Worm (Caenorhabditis elegans) whole organism, L3 larva: ENCODE data around the gene csc-1.

ENCODE experiments used
- R02D3.7 ChIP-seq: fragments of 150-350 bp; optimal IDR thresholded peaks from 2 replicates; lab custom pipeline; 2014; ENCODE audit warnings: missing biosample characterization, missing genetic modification characterization
- ZK546.5 ChIP-seq: sonication (generic microtip); optimal IDR thresholded peaks from 2 replicates; lab custom pipeline; 2017; ENCODE audit warnings: missing biosample characterization, missing genetic modification characterization
- aly-2 ChIP-seq: fragments of 150-350 bp; optimal IDR thresholded peaks from 2 replicates; lab custom pipeline; 2014; ENCODE audit warnings: missing biosample characterization, missing genetic modification characterization
- ama-1 ChIP-seq: fragments of 150-350 bp; optimal IDR thresholded peaks from 2 replicates; lab custom pipeline; 2018
- ceh-16 ChIP-seq: sonication (generic microtip); optimal IDR thresholded peaks from 2 replicates; lab custom pipeline; 2017; ENCODE audit warnings: missing biosample characterization, missing genetic modification characterization
- ceh-28 ChIP-seq: fragments of 150-350 bp; optimal IDR thresholded peaks from 2 replicates; lab custom pipeline; 2014; ENCODE audit warnings: missing biosample characterization, missing genetic modification reagents, missing genetic modification characterization
- ceh-82 ChIP-seq: fragments of 150-350 bp; optimal IDR thresholded peaks from 2 replicates; lab custom pipeline; 2014; ENCODE audit warnings: missing biosample characterization, missing genetic modification characterization
- ceh-9 ChIP-seq: sonication (generic microtip); optimal IDR thresholded peaks from 2 replicates; lab custom pipeline; 2018; ENCODE audit warnings: missing biosample characterization, missing genetic modification characterization
- daf-12 ChIP-seq: fragments of 150-350 bp; optimal IDR thresholded peaks from 2 replicates; lab custom pipeline; 2014; ENCODE audit warnings: missing biosample characterization, missing genetic modification reagents, missing genetic modification characterization
- egl-5 ChIP-seq: fragments of 150-350 bp; optimal IDR thresholded peaks from 2 replicates; lab custom pipeline; 2017; ENCODE audit warnings: missing biosample characterization, missing genetic modification reagents, missing genetic modification characterization, inconsistent platforms
- elt-1 ChIP-seq: fragments of 150-350 bp; optimal IDR thresholded peaks from 2 replicates; lab custom pipeline; 2014; ENCODE audit warnings: missing biosample characterization, missing genetic modification characterization
- elt-2 ChIP-seq: sonication (generic microtip); optimal IDR thresholded peaks from 2 replicates; lab custom pipeline; 2016; ENCODE audit warnings: missing genetic modification reagents, mild to moderate bottlenecking, missing genetic modification characterization, missing compliant biosample characterization
- elt-3 ChIP-seq, 3 experiments: fragments of 150-350 bp in 1 of 3; sonication (generic microtip) in 2 of 3; optimal IDR thresholded peaks; 2 replicates in 2 of 3; 4 replicates in 1 of 3; lab custom pipeline; 2014 to 2017; ENCODE audit warnings: missing biosample characterization in 3 of 3, missing genetic modification characterization in 3 of 3
- eor-1 ChIP-seq, 2 experiments: fragments of 150-350 bp; optimal IDR thresholded peaks; 2 replicates each; lab custom pipeline; 2014 to 2018; ENCODE audit warnings: missing biosample characterization in 2 of 2, missing genetic modification characterization in 2 of 2
- fkh-10 ChIP-seq: sonication (generic microtip); optimal IDR thresholded peaks from 2 replicates; lab custom pipeline; 2017; ENCODE audit warnings: missing biosample characterization, missing genetic modification reagents, missing genetic modification characterization
- hmg-11 ChIP-seq: sonication (generic microtip); optimal IDR thresholded peaks from 2 replicates; lab custom pipeline; 2016; ENCODE audit warnings: missing genetic modification characterization, missing compliant biosample characterization
- jun-1 ChIP-seq: fragments of 150-350 bp; optimal IDR thresholded peaks from 2 replicates; lab custom pipeline; 2014; ENCODE audit warnings: missing biosample characterization, missing genetic modification reagents, missing genetic modification characterization
- lin-15B ChIP-seq: fragments of 150-350 bp; optimal IDR thresholded peaks from 2 replicates; lab custom pipeline; 2014; ENCODE audit warnings: missing biosample characterization, missing genetic modification characterization
- lin-39 ChIP-seq: fragments of 150-350 bp; optimal IDR thresholded peaks from 2 replicates; lab custom pipeline; 2018; ENCODE audit warnings: missing biosample characterization, missing genetic modification reagents, missing genetic modification characterization
- lsy-12 ChIP-seq: sonication (generic microtip); optimal IDR thresholded peaks from 2 replicates; lab custom pipeline; 2016; ENCODE audit warnings: mild to moderate bottlenecking, missing genetic modification characterization, missing compliant biosample characterization
- mdl-1 ChIP-seq: fragments of 150-350 bp; optimal IDR thresholded peaks from 2 replicates; lab custom pipeline; 2014; ENCODE audit warnings: missing biosample characterization, missing genetic modification characterization
- mml-1 ChIP-seq: fragments of 150-350 bp; sonication (generic microtip); optimal IDR thresholded peaks from 3 replicates; lab custom pipeline; 2014; ENCODE audit warnings: missing biosample characterization, missing genetic modification characterization
- nfya-1 ChIP-seq: sonication (generic microtip); optimal IDR thresholded peaks from 2 replicates; lab custom pipeline; 2017; ENCODE audit warnings: missing genetic modification characterization, mild to moderate bottlenecking, missing compliant biosample characterization, antibody characterized with exemption, moderate library complexity; ENCODE audit not compliant: insufficient read depth
- nhr-11 ChIP-seq: fragments of 150-350 bp; optimal IDR thresholded peaks from 2 replicates; lab custom pipeline; 2014; ENCODE audit warnings: missing biosample characterization, missing genetic modification characterization
- nhr-12 ChIP-seq: fragments of 150-350 bp; optimal IDR thresholded peaks from 2 replicates; lab custom pipeline; 2014; ENCODE audit warnings: missing biosample characterization, missing genetic modification characterization
- nhr-23 ChIP-seq: fragments of 150-350 bp; optimal IDR thresholded peaks from 2 replicates; lab custom pipeline; 2014; ENCODE audit warnings: missing biosample characterization, missing genetic modification reagents, missing genetic modification characterization
- nhr-237 ChIP-seq: fragments of 150-350 bp; optimal IDR thresholded peaks from 2 replicates; lab custom pipeline; 2014; ENCODE audit warnings: missing biosample characterization, missing genetic modification characterization
- nhr-25 ChIP-seq: sonication (generic microtip); optimal IDR thresholded peaks from 2 replicates; lab custom pipeline; 2017; ENCODE audit warnings: missing biosample characterization, missing genetic modification characterization
- nhr-28 ChIP-seq: fragments of 150-350 bp; optimal IDR thresholded peaks from 2 replicates; lab custom pipeline; 2014; ENCODE audit warnings: missing biosample characterization, missing genetic modification characterization
- nhr-43 ChIP-seq: sonication (generic microtip); optimal IDR thresholded peaks from 2 replicates; lab custom pipeline; 2016; ENCODE audit warnings: mild to moderate bottlenecking, missing genetic modification characterization, missing compliant biosample characterization; ENCODE audit not compliant: poor library complexity, severe bottlenecking
- nhr-67 ChIP-seq: fragments of 150-350 bp; optimal IDR thresholded peaks from 2 replicates; lab custom pipeline; 2014; ENCODE audit warnings: missing biosample characterization, missing genetic modification characterization
- nhr-76 ChIP-seq: fragments of 150-350 bp; sonication (generic microtip); optimal IDR thresholded peaks from 5 replicates; lab custom pipeline; 2014; ENCODE audit warnings: missing biosample characterization, missing genetic modification characterization
- nhr-77 ChIP-seq: fragments of 150-350 bp; optimal IDR thresholded peaks from 2 replicates; lab custom pipeline; 2014; ENCODE audit warnings: missing biosample characterization, missing genetic modification characterization
- pha-4 ChIP-seq: fragments of 150-350 bp; optimal IDR thresholded peaks from 2 replicates; lab custom pipeline; 2014; ENCODE audit warnings: missing biosample characterization, missing genetic modification reagents, missing genetic modification characterization
- pqm-1 ChIP-seq: fragments of 150-350 bp; optimal IDR thresholded peaks from 2 replicates; lab custom pipeline; 2017; ENCODE audit warnings: missing biosample characterization, missing genetic modification characterization, inconsistent platforms
- sea-2 ChIP-seq: fragments of 150-350 bp; sonication (generic microtip); optimal IDR thresholded peaks from 4 replicates; lab custom pipeline; 2014; ENCODE audit warnings: missing biosample characterization, missing genetic modification reagents, missing genetic modification characterization
- skn-1 ChIP-seq: fragments of 150-350 bp; optimal IDR thresholded peaks from 2 replicates; lab custom pipeline; 2014; ENCODE audit warnings: missing biosample characterization, missing genetic modification characterization
- snpc-4 ChIP-seq: fragments of 150-350 bp; optimal IDR thresholded peaks from 2 replicates; lab custom pipeline; 2014; ENCODE audit warnings: missing biosample characterization, missing genetic modification characterization
- tbx-2 ChIP-seq: sonication (generic microtip); optimal IDR thresholded peaks from 2 replicates; lab custom pipeline; 2016; ENCODE audit warnings: mild to moderate bottlenecking, missing genetic modification characterization, missing compliant biosample characterization
- unc-39 ChIP-seq: sonication (generic microtip); optimal IDR thresholded peaks from 4 replicates; lab custom pipeline; 2017; ENCODE audit warnings: missing biosample characterization, missing genetic modification characterization
- unc-62 ChIP-seq: fragments of 150-350 bp; sonication (generic microtip); optimal IDR thresholded peaks from 4 replicates; lab custom pipeline; 2014; ENCODE audit warnings: missing biosample characterization, missing genetic modification reagents, missing genetic modification characterization
- zag-1 ChIP-seq: fragments of 150-350 bp; optimal IDR thresholded peaks from 2 replicates; lab custom pipeline; 2014; ENCODE audit warnings: missing biosample characterization, missing genetic modification characterization
- ztf-11 ChIP-seq: fragments of 150-350 bp; optimal IDR thresholded peaks from 2 replicates; lab custom pipeline; 2014; ENCODE audit warnings: missing biosample characterization, missing genetic modification characterization
- ztf-4 ChIP-seq: fragments of 150-350 bp; optimal IDR thresholded peaks from 2 replicates; lab custom pipeline; 2014; ENCODE audit warnings: missing biosample characterization, missing genetic modification characterization

Gene csc-1

DNA sequence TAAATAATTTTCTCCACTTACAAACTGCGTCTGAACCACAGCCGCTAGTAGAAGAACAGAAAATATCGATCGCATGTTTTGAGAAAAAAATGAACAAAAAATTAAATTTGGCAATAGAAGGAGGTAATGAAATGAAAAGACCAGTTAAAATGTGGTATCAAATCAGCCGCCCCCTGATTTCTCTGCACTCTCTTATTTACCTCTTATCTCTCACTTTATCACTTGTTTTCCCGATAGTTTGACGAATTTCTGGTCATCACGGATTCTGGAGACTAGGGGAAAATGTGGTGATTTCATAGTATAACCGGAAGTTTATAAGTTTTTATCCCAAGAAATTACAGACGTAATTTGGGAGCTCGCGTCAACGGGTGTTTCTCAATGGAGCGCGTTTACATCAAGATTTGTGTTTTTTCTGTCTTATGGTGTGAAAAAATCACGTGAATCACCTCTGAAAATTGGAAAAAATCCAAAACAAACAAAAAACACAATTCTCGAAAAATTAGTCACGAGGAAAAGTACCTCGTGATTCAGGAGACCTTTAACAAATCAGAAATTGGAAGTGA is 3.0 kb upstream of the csc-1 start, which contains the start of gene clec-146:
Gene clec-146 (minus strand): TSS at position 116 of the 563 bp plus-strand sequence.
- TF ChIP-seq daf-12 (tag; lab: Kevin White, UChicago) (no peak), mdl-1 (tag; lab: Kevin White, UChicago) (no peak), lin-15B (tag; lab: Kevin White, UChicago) (no peak), nfya-1 (tag; lab: Kevin White, UChicago) (no peak), pqm-1 (tag; lab: Kevin White, UChicago) (no peak)
- TF ChIP-seq, all 47 proteins: peak for 0

DNA sequence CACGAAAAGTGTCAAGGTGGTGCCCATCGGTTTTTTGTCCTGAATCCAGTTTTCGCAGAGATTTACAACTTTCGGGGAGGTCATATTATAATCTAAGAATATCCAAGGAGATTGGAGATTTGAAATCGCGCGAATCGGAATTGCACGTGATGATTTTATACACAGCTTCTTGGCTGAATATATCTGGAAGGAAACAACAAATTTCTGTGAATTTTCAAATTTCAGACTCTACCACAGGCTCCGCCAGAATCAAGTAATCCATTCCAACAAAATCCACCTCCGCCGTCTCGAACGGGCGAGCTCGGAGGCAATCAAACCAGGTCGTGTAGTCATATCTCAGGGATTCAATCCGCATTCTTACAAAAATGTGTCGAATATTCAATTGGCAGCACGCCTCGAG is 1.5 kb upstream of the csc-1 start:
- TF ChIP-seq nhr-43 (no peak), sea-2 (GFP tag; lab: Kevin White, UChicago) (no peak), ztf-11 (no peak), nhr-12 (tag; lab: Kevin White, UChicago) (no peak), nhr-11 (no peak), unc-62 (GFP tag; lab: Kevin White, UChicago) (no peak), lsy-12 (no peak), pha-4 (no peak), nhr-76 (no peak), elt-2 (tag; lab: Kevin White, UChicago) (no peak), nhr-28 (tag; lab: Kevin White, UChicago) (no peak)

DNA sequence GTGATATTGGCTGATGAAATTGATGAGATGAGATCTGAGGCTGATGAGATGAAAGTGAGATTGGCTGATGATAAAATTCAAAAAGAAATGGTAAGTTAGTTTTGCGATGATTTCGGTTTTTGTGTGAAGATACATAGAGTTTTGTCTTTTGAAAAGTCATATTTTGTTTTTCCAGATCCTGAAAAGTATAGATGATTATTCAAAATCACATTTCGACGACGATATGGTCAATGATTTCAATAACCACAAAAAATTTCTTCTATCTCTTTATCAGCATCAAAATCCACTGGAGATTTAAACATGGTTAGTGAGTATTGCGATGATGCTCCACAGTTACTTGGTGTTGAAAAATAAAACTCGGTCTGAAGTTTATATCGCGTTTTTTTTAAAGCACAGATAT is 4.1 kb downstream of the csc-1 start, which contains the start of gene csp-1:
Gene csp-1 (plus strand): TSS at position 301 of the 400 bp plus-strand sequence.
- TF ChIP-seq ZK546.5 (tag; lab: Kevin White, UChicago): no peak
- no peak for TF ChIP-seq fkh-10 (GFP tag; lab: Kevin White, UChicago)
- no peak for TF ChIP-seq nhr-77 (tag; lab: Kevin White, UChicago)
- no peak for TF ChIP-seq elt-2 (tag; lab: Kevin White, UChicago)
- TF ChIP-seq unc-62 (GFP tag; lab: Kevin White, UChicago): no peak
- TF ChIP-seq eor-1 (tag; optimal IDR thresholded peaks at IDR 0.05; lab: Kevin White, UChicago): no peak
- no peak for TF ChIP-seq nhr-76
- TF ChIP-seq ceh-9: no peak
- no peak for TF ChIP-seq nhr-43
- no peak for TF ChIP-seq R02D3.7 (tag; lab: Kevin White, UChicago)
- no peak for TF ChIP-seq ztf-4
- no peak for TF ChIP-seq nhr-237 (tag; lab: Kevin White, UChicago)
- no peak for TF ChIP-seq nhr-23 (tag; lab: Kevin White, UChicago)
- no peak for TF ChIP-seq ztf-11
- TF ChIP-seq zag-1 (tag; lab: Kevin White, UChicago): no peak
- TF ChIP-seq pha-4: no peak
- no peak for TF ChIP-seq skn-1 (tag; lab: Kevin White, UChicago)
- TF ChIP-seq, all 47 proteins: peak for 0

DNA sequence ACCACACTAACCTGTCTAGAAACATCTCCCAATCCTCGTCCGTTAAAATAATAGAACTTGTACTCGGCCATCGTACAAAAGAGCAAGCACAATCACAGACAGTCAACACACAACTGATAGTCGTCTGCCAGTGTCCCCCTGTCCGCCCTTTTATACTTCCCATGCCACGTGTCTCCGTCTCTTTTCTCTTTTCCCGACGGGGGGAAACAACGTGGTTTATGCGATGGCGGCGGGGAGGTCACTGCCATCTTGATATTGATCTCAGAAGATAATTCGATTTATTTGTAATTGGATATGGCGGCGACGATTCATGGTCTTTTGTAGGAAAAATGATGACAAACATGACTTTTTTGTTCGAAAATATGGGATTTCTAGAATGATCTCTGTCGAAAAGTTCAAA is 12.9 kb downstream of the csc-1 start, which contains the start of gene gst-20:
Gene gst-20 (minus strand): TSS at position 170 of the 400 bp plus-strand sequence.
- TF ChIP-seq eor-1 (tag; optimal IDR thresholded peaks at IDR 0.05; lab: Kevin White, UChicago) (no peak), nhr-28 (tag; lab: Kevin White, UChicago) (no peak), aly-2 (tag; lab: Kevin White, UChicago) (no peak), hmg-11 (tag; lab: Kevin White, UChicago) (no peak), daf-12 (tag; lab: Kevin White, UChicago) (no peak), nhr-77 (tag; lab: Kevin White, UChicago) (no peak), ztf-4 (no peak), lin-15B (tag; lab: Kevin White, UChicago) (no peak), elt-3 (tag; optimal IDR thresholded peaks at IDR 0.05; lab: Kevin White, UChicago) (no peak), nfya-1 (tag; lab: Kevin White, UChicago) (peak; percentile 8), fkh-10 (GFP tag; lab: Kevin White, UChicago) (no peak), unc-39 (tag; lab: Kevin White, UChicago) (no peak), nhr-67 (no peak), ceh-82 (no peak), mdl-1 (tag; lab: Kevin White, UChicago) (peak; percentile 54), nhr-237 (tag; lab: Kevin White, UChicago) (no peak), ceh-28 (tag; lab: Kevin White, UChicago) (peak; percentile 53), pqm-1 (tag; lab: Kevin White, UChicago) (peak; percentile 49), unc-62 (GFP tag; lab: Kevin White, UChicago) (no peak), pha-4 (peak; percentile 75), ama-1 (lab: Kevin White, UChicago) (no peak), lin-39 (tag; lab: Kevin White, UChicago) (no peak), nhr-25 (peak; percentile 64), elt-1 (tag; lab: Kevin White, UChicago) (peak; percentile 61), nhr-76 (no peak), egl-5 (no peak), jun-1 (tag; lab: Kevin White, UChicago) (peak; percentile 14), snpc-4 (no peak), nhr-12 (tag; lab: Kevin White, UChicago) (no peak), sea-2 (GFP tag; lab: Kevin White, UChicago) (no peak), ceh-16 (tag; lab: Kevin White, UChicago) (no peak), ceh-9 (no peak), R02D3.7 (tag; lab: Kevin White, UChicago) (no peak), tbx-2 (tag; lab: Kevin White, UChicago) (no peak), nhr-23 (tag; lab: Kevin White, UChicago) (peak; percentile 48), ztf-11 (no peak), mml-1 (tag; lab: Kevin White, UChicago) (no peak), elt-2 (tag; lab: Kevin White, UChicago) (peak; percentile 64), nhr-11 (no peak)
